Fruit fly (Drosophila melanogaster) whole organism, embryonic: ENCODE measurements around the gene eco.

Experiments
- Bteb2 ChIP-seq: fragments of 200-800 bp; sonication (Bioruptor generic); optimal IDR thresholded peaks from 2 replicates; lab custom pipeline; 2016; ENCODE audit warnings: missing biosample characterization, missing genetic modification characterization
- CG12659 ChIP-seq: fragments of 200-800 bp; sonication (Bioruptor generic); optimal IDR thresholded peaks from 3 replicates; lab custom pipeline; 2017; ENCODE audit warnings: mild to moderate bottlenecking, missing biosample characterization, missing genetic modification reagents, missing genetic modification characterization
- CG17359 ChIP-seq: fragments of 200-800 bp; sonication (Bioruptor generic); optimal IDR thresholded peaks from 3 replicates; lab custom pipeline; 2018; ENCODE audit warnings: missing biosample characterization, mild to moderate bottlenecking, missing genetic modification characterization, moderate library complexity
- CG17568 ChIP-seq: fragments of 200-800 bp; sonication (Bioruptor generic); optimal IDR thresholded peaks from 2 replicates; lab custom pipeline; 2018; ENCODE audit warnings: missing biosample characterization, mild to moderate bottlenecking, missing genetic modification characterization, moderate library complexity
- CG2202 ChIP-seq: fragments of 200-800 bp; sonication (Bioruptor generic); optimal IDR thresholded peaks from 2 replicates; lab custom pipeline; 2018; ENCODE audit warnings: missing biosample characterization, mild to moderate bottlenecking, missing genetic modification characterization
- CG30020 ChIP-seq: fragments of 200-800 bp; optimal IDR thresholded peaks from 2 replicates; lab custom pipeline; 2019; ENCODE audit warnings: missing biosample characterization, mild to moderate bottlenecking, missing genetic modification characterization, moderate library complexity
- CG30403 ChIP-seq: fragments of 200-800 bp; sonication (Bioruptor generic); optimal IDR thresholded peaks from 3 replicates; lab custom pipeline; 2016; ENCODE audit warnings: missing biosample characterization, missing genetic modification characterization
- CG31224 ChIP-seq: fragments of 200-800 bp; sonication (Bioruptor generic); IDR thresholded peaks from 2 replicates; pipeline ENCODE4 v1.3.6; 2022; ENCODE audit warnings: missing biosample characterization, missing genetic modification characterization
- CG33557 ChIP-seq: fragments of 200-800 bp; sonication (Bioruptor generic); optimal IDR thresholded peaks from 2 replicates; lab custom pipeline; 2019; ENCODE audit warnings: missing biosample characterization, mild to moderate bottlenecking, missing genetic modification characterization, moderate library complexity
- CG42726 ChIP-seq: fragments of 200-800 bp; sonication (Bioruptor generic); IDR thresholded peaks from 2 replicates; pipeline ENCODE4 v1.3.6; 2022; ENCODE audit warnings: missing biosample characterization, missing genetic modification characterization; ENCODE audit not compliant: partially characterized antibody
- CG7372 ChIP-seq: fragments of 200-800 bp; sonication (Bioruptor generic); IDR thresholded peaks from 2 replicates; pipeline ENCODE4 v1.3.6; 2022; ENCODE audit warnings: missing biosample characterization, missing genetic modification characterization
- CG7786 ChIP-seq: fragments of 200-800 bp; sonication (Bioruptor generic); optimal IDR thresholded peaks from 2 replicates; lab custom pipeline; 2016; ENCODE audit warnings: missing biosample characterization, missing genetic modification characterization
- CG8290 ChIP-seq, 3 experiments: fragments of 200-800 bp; sonication (Bioruptor generic); optimal IDR thresholded peaks; 2 replicates each; lab custom pipeline; 2016 to 2019; ENCODE audit warnings: missing biosample characterization in 3 of 3, missing genetic modification characterization in 3 of 3, mild to moderate bottlenecking in 2 of 3, moderate library complexity in 1 of 3
- CG8765 ChIP-seq: fragments of 200-800 bp; sonication (Bioruptor generic); IDR thresholded peaks from 2 replicates; pipeline ENCODE4 v1.3.6; 2022; ENCODE audit warnings: missing biosample characterization, missing genetic modification characterization
- Doc3 ChIP-seq: fragments of 200-800 bp; sonication (Bioruptor generic); IDR thresholded peaks from 3 replicates; pipeline ENCODE4 v1.3.6; 2022; ENCODE audit warnings: missing biosample characterization, missing genetic modification characterization; ENCODE audit not compliant: partially characterized antibody
- E2f2 ChIP-seq: fragments of 200-800 bp; sonication (Bioruptor generic); IDR thresholded peaks from 2 replicates; pipeline ENCODE4 v1.3.6; 2022; ENCODE audit warnings: missing biosample characterization, missing genetic modification characterization
- ERR ChIP-seq: fragments of 200-800 bp; sonication (Bioruptor generic); optimal IDR thresholded peaks from 2 replicates; lab custom pipeline; 2016; ENCODE audit warnings: missing biosample characterization, missing genetic modification characterization
- Eip74EF ChIP-seq, 2 experiments: fragments of 200-800 bp in 1 of 2; fragments of >200 bp in 1 of 2; sonication (Bioruptor generic) in 1 of 2; optimal IDR thresholded peaks; 2 replicates each; lab custom pipeline; 2017 to 2019; ENCODE audit warnings: missing biosample characterization in 2 of 2, missing genetic modification characterization in 2 of 2, mild to moderate bottlenecking in 1 of 2, moderate library complexity in 1 of 2
- Ets65A ChIP-seq: fragments of 200-800 bp; sonication (Bioruptor generic); peaks from one replicate; lab custom pipeline; 2016; ENCODE audit warnings: missing biosample characterization, missing genetic modification characterization
- HLHmδ ChIP-seq: fragments of 200-800 bp; sonication (Bioruptor generic); optimal IDR thresholded peaks from 2 replicates; lab custom pipeline; 2018; ENCODE audit warnings: missing biosample characterization, mild to moderate bottlenecking, missing genetic modification characterization, moderate library complexity
- Hr51 ChIP-seq, 2 experiments: fragments of 200-800 bp; sonication (Bioruptor generic); optimal IDR thresholded peaks; 2 replicates in 1 of 2; 3 replicates in 1 of 2; lab custom pipeline; 2016 to 2018; ENCODE audit warnings: missing biosample characterization in 2 of 2, missing genetic modification characterization in 2 of 2, mild to moderate bottlenecking in 1 of 2, moderate library complexity in 1 of 2
- MTF-1 ChIP-seq: fragments of 200-800 bp; sonication (Bioruptor generic); optimal IDR thresholded peaks from 2 replicates; lab custom pipeline; 2018; ENCODE audit warnings: missing biosample characterization, mild to moderate bottlenecking, missing genetic modification characterization, borderline replicate concordance
- Mrtf ChIP-seq: fragments of 200-800 bp; sonication (Bioruptor generic); IDR thresholded peaks from 3 replicates; pipeline ENCODE4 v1.3.6; 2022; ENCODE audit warnings: missing biosample characterization, missing genetic modification characterization
- Nf-YC ChIP-seq: fragments of 200-800 bp; optimal IDR thresholded peaks from 3 replicates; lab custom pipeline; 2019; ENCODE audit warnings: missing biosample characterization, mild to moderate bottlenecking, missing genetic modification characterization, moderate library complexity
- Spps ChIP-seq: fragments of 200-800 bp; sonication (Bioruptor generic); optimal IDR thresholded peaks from 2 replicates; lab custom pipeline; 2018; ENCODE audit warnings: missing biosample characterization, mild to moderate bottlenecking, missing genetic modification characterization
- Trl ChIP-seq, 3 experiments: fragments of >200 bp in 2 of 3; fragments of 200-800 bp in 1 of 3; sonication (Bioruptor generic) in 1 of 3; optimal IDR thresholded peaks; 2 replicates in 1 of 3; 3 replicates in 2 of 3; lab custom pipeline; 2016 to 2017; ENCODE audit warnings: missing biosample characterization in 1 of 3, missing genetic modification characterization in 1 of 3
- al ChIP-seq: fragments of 200-800 bp; sonication (Bioruptor generic); IDR thresholded peaks from 2 replicates; pipeline ENCODE4 v1.3.6; 2022; ENCODE audit warnings: missing biosample characterization, missing genetic modification characterization
- amos ChIP-seq: fragments of 200-800 bp; sonication (Bioruptor generic); IDR thresholded peaks from 2 replicates; pipeline ENCODE4 v1.3.6; 2022; ENCODE audit warnings: missing biosample characterization, missing genetic modification characterization; ENCODE audit not compliant: partially characterized antibody
- crp ChIP-seq, 2 experiments: fragments of 200-800 bp; sonication (Bioruptor generic); optimal IDR thresholded peaks; 2 replicates in 1 of 2; 3 replicates in 1 of 2; lab custom pipeline; 2017; ENCODE audit warnings: missing biosample characterization in 2 of 2, missing genetic modification characterization in 2 of 2, mild to moderate bottlenecking in 1 of 2, moderate library complexity in 1 of 2
- dm ChIP-seq: fragments of 200-800 bp; sonication (Bioruptor generic); optimal IDR thresholded peaks from 3 replicates; lab custom pipeline; 2016; ENCODE audit warnings: missing biosample characterization, missing genetic modification characterization
- fd96Cb ChIP-seq: fragments of 200-800 bp; sonication (Bioruptor generic); optimal IDR thresholded peaks from 2 replicates; lab custom pipeline; 2018; ENCODE audit warnings: missing biosample characterization, mild to moderate bottlenecking, missing genetic modification characterization, moderate library complexity
- fru ChIP-seq: fragments of >200 bp; optimal IDR thresholded peaks from 2 replicates; lab custom pipeline; 2017
- gfzf ChIP-seq: fragments of 200-800 bp; sonication (Bioruptor generic); optimal IDR thresholded peaks from 2 replicates; lab custom pipeline; 2016; ENCODE audit warnings: missing biosample characterization, mild to moderate bottlenecking, missing genetic modification characterization, moderate library complexity
- gro ChIP-seq: fragments of 200-800 bp; sonication (Bioruptor generic); optimal IDR thresholded peaks from 2 replicates; lab custom pipeline; 2016; ENCODE audit warnings: missing biosample characterization, missing genetic modification characterization
- kay ChIP-seq: fragments of 200-800 bp; sonication (Bioruptor generic); optimal IDR thresholded peaks from 2 replicates; lab custom pipeline; 2016; ENCODE audit warnings: missing biosample characterization, missing genetic modification characterization
- lab ChIP-seq: fragments of 200-800 bp; sonication (Bioruptor generic); optimal IDR thresholded peaks from 3 replicates; lab custom pipeline; 2017; ENCODE audit warnings: missing biosample characterization, missing genetic modification characterization, mild to moderate bottlenecking, moderate library complexity, missing genetic modification reagents
- lmd ChIP-seq: fragments of 200-800 bp; sonication (Bioruptor generic); IDR thresholded peaks from 2 replicates; pipeline ENCODE4 v1.3.6; 2022; ENCODE audit warnings: missing biosample characterization, missing genetic modification characterization
- mld ChIP-seq: fragments of 200-800 bp; sonication (Bioruptor generic); IDR thresholded peaks from 3 replicates; pipeline ENCODE4 v1.3.6; 2022; ENCODE audit warnings: missing biosample characterization, missing genetic modification characterization; ENCODE audit not compliant: partially characterized antibody
- nerfin-2 ChIP-seq: fragments of 200-800 bp; sonication (Bioruptor generic); IDR thresholded peaks from 2 replicates; pipeline ENCODE4 v1.3.6; 2022; ENCODE audit warnings: missing biosample characterization, missing genetic modification characterization; ENCODE audit not compliant: partially characterized antibody
- phol ChIP-seq: fragments of 200-800 bp; sonication (Bioruptor generic); optimal IDR thresholded peaks from 3 replicates; lab custom pipeline; 2018; ENCODE audit warnings: missing biosample characterization, mild to moderate bottlenecking, missing genetic modification characterization, moderate library complexity
- pum ChIP-seq: fragments of 200-800 bp; sonication (Bioruptor generic); optimal IDR thresholded peaks from 2 replicates; lab custom pipeline; 2016; ENCODE audit warnings: missing biosample characterization, missing genetic modification characterization
- pzg ChIP-seq: fragments of 200-800 bp; sonication (Bioruptor generic); optimal IDR thresholded peaks from 3 replicates; lab custom pipeline; 2018; ENCODE audit warnings: missing biosample characterization, mild to moderate bottlenecking, missing genetic modification characterization, moderate library complexity
- scrt ChIP-seq: fragments of 200-800 bp; sonication (Bioruptor generic); optimal IDR thresholded peaks from 2 replicates; lab custom pipeline; 2018; ENCODE audit warnings: missing biosample characterization, mild to moderate bottlenecking, missing genetic modification characterization, moderate library complexity
- sisA ChIP-seq: fragments of 200-800 bp; sonication (Bioruptor generic); IDR thresholded peaks from 2 replicates; pipeline ENCODE4 v1.3.6; 2022; ENCODE audit warnings: missing biosample characterization, missing genetic modification characterization
- sob ChIP-seq: fragments of 200-800 bp; sonication (Bioruptor generic); IDR thresholded peaks from 2 replicates; pipeline ENCODE4 v1.3.6; 2022; ENCODE audit warnings: missing biosample characterization, missing genetic modification characterization
- sqz ChIP-seq: fragments of 200-800 bp; sonication (Bioruptor generic); optimal IDR thresholded peaks from 3 replicates; lab custom pipeline; 2018; ENCODE audit warnings: missing biosample characterization, mild to moderate bottlenecking, missing genetic modification characterization
- vnd ChIP-seq: fragments of 200-800 bp; sonication (Bioruptor generic); IDR thresholded peaks from 3 replicates; pipeline ENCODE4 v1.3.6; 2022; ENCODE audit warnings: missing biosample characterization, missing genetic modification characterization; ENCODE audit not compliant: partially characterized antibody

The eco gene

DNA sequence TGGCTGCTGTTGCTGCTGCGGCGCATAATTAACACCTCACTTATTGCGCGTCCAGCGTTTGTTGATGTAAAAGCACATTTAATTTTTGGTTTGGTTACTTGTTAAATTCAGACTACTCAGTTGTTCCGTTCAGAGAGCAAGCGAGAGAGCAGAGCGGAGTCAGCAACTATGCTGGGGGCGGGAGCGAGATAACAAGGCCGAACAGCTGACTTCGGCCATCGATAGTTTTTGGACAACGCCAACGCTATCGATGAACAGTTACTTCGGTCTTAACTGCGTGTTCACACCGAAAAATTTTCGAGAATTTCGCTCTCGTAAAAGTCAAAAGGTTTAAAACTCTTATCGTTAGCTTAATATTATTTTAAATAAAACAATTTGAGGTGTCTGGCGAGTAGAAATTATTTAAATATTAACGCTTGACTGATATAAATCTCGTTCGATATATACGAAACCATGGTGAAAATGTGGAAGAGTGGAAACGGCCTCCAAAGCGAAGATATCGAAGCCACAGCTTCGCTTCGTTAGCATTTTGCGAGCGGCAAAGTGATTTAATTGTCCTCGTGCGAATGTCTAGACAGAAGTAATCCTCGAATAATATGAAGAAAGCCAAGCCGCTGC, 42.3 kb upstream of the eco start, which contains the start of the genes SMSr and smid (continued):
- TF ChIP-seq CG30020 (tag; lab: Kevin White, UChicago) (peak; percentile 91), kay (GFP tag; lab: Kevin White, UChicago) (peak; percentile 8), Ets65A (GFP tag; lab: Kevin White, UChicago) (peak; percentile 96), sob (GFP tag; lab: Robert Waterston, UW) (peak; percentile 52), CG17568 (no peak), CG7786 (peak; percentile 33), HLHmδ (GFP tag; lab: Kevin White, UChicago) (peak; percentile 4), CG8290 (GFP tag; optimal IDR thresholded peaks at IDR 0.05; lab: Kevin White, UChicago) (peak; percentile 45), CG8290 (tag; optimal IDR thresholded peaks at IDR 0.05; lab: Kevin White, UChicago) (peak in 1 of 2 experiments; percentile 4), nerfin-2 (GFP tag; lab: Robert Waterston, UW) (peak; percentile 51), scrt (peak; percentile 55), pzg (GFP tag; lab: Kevin White, UChicago) (peak; percentile 73), CG31224 (no peak), Hr51 (GFP tag; optimal IDR thresholded peaks at IDR 0.05; lab: Kevin White, UChicago) (peak; percentile 39 to 63), CG30403 (GFP tag; lab: Kevin White, UChicago) (peak; percentile 79), ERR (GFP tag; lab: Kevin White, UChicago) (no peak), fd96Cb (tag; lab: Kevin White, UChicago) (peak; percentile 39), CG17359 (peak; percentile 53), Mrtf (GFP tag; lab: Robert Waterston, UW) (no peak), Eip74EF (GFP tag; optimal IDR thresholded peaks at IDR 0.05; lab: Kevin White, UChicago) (peak; percentile 25 to 73), phol (peak; percentile 84), fru (lab: Kevin White, UChicago) (no peak), lmd (GFP tag; lab: Robert Waterston, UW) (peak; percentile 51; the same call in 1 of the 2 replicates), CG8765 (GFP tag; lab: Robert Waterston, UW) (peak; percentile 52; the same call in 1 of the 2 replicates), Doc3 (GFP tag; lab: Robert Waterston, UW) (peak; percentile 85), gro (no peak), sqz (GFP tag; lab: Kevin White, UChicago) (peak; percentile 25), vnd (GFP tag; lab: Robert Waterston, UW) (peak; percentile 91), crp (GFP tag; optimal IDR thresholded peaks at IDR 0.05; lab: Kevin White, UChicago) (peak; percentile 83 to 99), amos (GFP tag; lab: Robert Waterston, UW) (peak; percentile 82), al (GFP tag; lab: Robert Waterston, UW) (peak; percentile 64), CG33557 (GFP tag; lab: Kevin White, UChicago) (peak; percentile 22), Nf-YC (tag; lab: Kevin White, UChicago) (no peak), CG42726 (GFP tag; lab: Robert Waterston, UW) (0 out of 2 replicates have a peak, but pooled peaks have one; percentile 53), CG12659 (GFP tag; lab: Kevin White, UChicago) (peak; percentile 71), pum (peak; percentile 30), MTF-1 (no peak), lab (peak; percentile 51), CG7372 (GFP tag; lab: Robert Waterston, UW) (peak; percentile 27), Bteb2 (GFP tag; lab: Kevin White, UChicago) (peak; percentile 39), dm (GFP tag; lab: Kevin White, UChicago) (peak; percentile 49), sisA (GFP tag; lab: Robert Waterston, UW) (peak; percentile 48; the same call in 1 of the 2 replicates), Spps (tag; lab: Kevin White, UChicago) (peak; percentile 8), mld (GFP tag; lab: Robert Waterston, UW) (peak; percentile 80), gfzf (GFP tag; lab: Kevin White, UChicago) (peak; percentile 12), E2f2 (GFP tag; lab: Robert Waterston, UW) (peak; percentile 24; the same call in 1 of the 2 replicates), Trl (optimal IDR thresholded peaks at IDR 0.05; lab: Kevin White, UChicago) (peak; percentile 82 to 88), Trl (GFP tag; optimal IDR thresholded peaks at IDR 0.05; lab: Kevin White, UChicago) (peak; percentile 43), CG2202 (no peak)
